Fruit fly (Drosophila melanogaster): Measurements from ENCODE around the gene Cyp4d20.

Cyp4d20 gene

DNA sequence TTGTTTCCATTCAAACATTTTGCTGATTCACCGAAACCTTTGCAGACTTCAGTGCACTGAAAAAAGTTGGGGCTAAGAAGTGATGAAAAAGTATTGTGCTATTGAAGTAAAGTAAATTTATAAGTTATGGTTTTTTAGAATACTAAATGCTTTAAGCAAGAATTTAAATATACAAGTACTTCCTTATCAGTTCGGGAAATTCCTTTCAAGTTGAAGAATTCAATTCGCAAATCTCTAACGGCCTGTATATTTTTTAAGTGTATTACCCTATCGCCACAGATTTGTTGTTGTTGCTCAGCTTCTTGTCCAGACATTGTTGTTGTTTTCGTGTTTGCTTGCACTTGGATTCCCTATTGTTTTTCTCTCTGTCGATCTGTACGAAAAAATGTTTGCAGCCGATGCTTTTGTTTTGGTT, 10.8 kb downstream of the Cyp4d20 start:
- no peak for TF ChIP-seq EcR (GFP tag; optimal IDR thresholded peaks at IDR 0.05)
- peak; percentile 65; the same call in 1 of the 2 replicates for TF ChIP-seq CG12605 (GFP tag; IDR thresholded peaks at IDR 0.05)
- peak; percentile 81 for TF ChIP-seq Pif1A (GFP tag; optimal IDR thresholded peaks at IDR 0.05)
- peak; percentile 82 for TF ChIP-seq CG17806 (tag; optimal IDR thresholded peaks at IDR 0.05)
- peak; percentile 82 for TF ChIP-seq Ets98B (GFP tag; IDR thresholded peaks at IDR 0.05)
- peak; percentile 79 for TF ChIP-seq CG15710 (tag; optimal IDR thresholded peaks at IDR 0.05)
- peak; percentile 43 for TF ChIP-seq gl (tag; optimal IDR thresholded peaks at IDR 0.05)
- peak; percentile 82 for TF ChIP-seq CG14655 (GFP tag; optimal IDR thresholded peaks at IDR 0.05)
- TF ChIP-seq fd96Ca (GFP tag; IDR thresholded peaks at IDR 0.05): peak; percentile 82
- 0 out of 2 replicates have a peak, but pooled peaks have one; percentile 8 for TF ChIP-seq rn (GFP tag; IDR thresholded peaks at IDR 0.05)
- peak; percentile 87; the same call in 2 of the 3 replicates for TF ChIP-seq CG4496 (GFP tag; IDR thresholded peaks at IDR 0.05)
- TF ChIP-seq CG8301 (tag; optimal IDR thresholded peaks at IDR 0.05): peak; percentile 75
- peak; percentile 45 for TF ChIP-seq CG13204 (GFP tag; optimal IDR thresholded peaks at IDR 0.05)
- peak; percentile 76 for TF ChIP-seq CG9948 (tag; optimal IDR thresholded peaks at IDR 0.05)
- no peak for TF ChIP-seq CG10348 (GFP tag; IDR thresholded peaks at IDR 0.05)
- peak; percentile 54 for TF ChIP-seq D1 (tag; optimal IDR thresholded peaks at IDR 0.05)
- TF ChIP-seq CG32121 (GFP tag; IDR thresholded peaks at IDR 0.05): peak; percentile 81
- peak; percentile 74 for TF ChIP-seq Pif1B (GFP tag; optimal IDR thresholded peaks at IDR 0.05)
- TF ChIP-seq CG34367 (tag; optimal IDR thresholded peaks at IDR 0.05): peak; percentile 66
- peak; percentile 70 for TF ChIP-seq Snoo (tag; optimal IDR thresholded peaks at IDR 0.05)
- peak; percentile 85 for TF ChIP-seq CG8159 (tag; optimal IDR thresholded peaks at IDR 0.05)

DNA sequence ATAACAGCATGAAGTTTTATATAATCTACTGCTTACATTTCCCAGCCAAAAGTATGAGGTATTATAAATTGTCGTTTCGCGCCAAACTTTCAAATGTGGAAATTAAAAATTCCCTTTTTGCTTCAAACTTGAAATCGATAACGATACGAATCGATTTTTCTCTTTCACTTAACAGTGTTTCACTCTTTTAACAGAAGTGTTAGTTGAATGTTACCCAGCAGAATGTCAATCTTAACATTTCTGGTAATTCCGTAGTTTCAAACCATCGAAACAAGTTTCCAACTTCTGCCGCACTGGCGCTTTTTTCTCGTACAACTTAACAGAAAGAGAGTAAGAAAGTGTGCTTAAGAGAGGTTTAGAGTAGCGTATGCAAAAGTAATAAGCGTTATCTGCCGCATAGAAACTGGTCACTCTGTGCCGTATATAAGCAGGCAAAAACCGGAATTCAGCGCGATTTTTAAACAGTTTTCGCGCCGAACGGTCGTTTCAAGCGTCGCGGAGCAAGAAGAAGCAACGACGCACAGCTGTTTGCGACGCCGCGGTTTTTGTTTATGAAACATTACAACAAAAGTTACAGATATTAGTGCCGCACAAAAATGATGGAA, 11.7 kb downstream of the Cyp4d20 start:
- TF ChIP-seq CG15710 (tag; optimal IDR thresholded peaks at IDR 0.05) (no peak), CG14655 (GFP tag; optimal IDR thresholded peaks at IDR 0.05) (no peak), CG4496 (GFP tag; IDR thresholded peaks at IDR 0.05) (peak; percentile 49; the same call in 2 of the 3 replicates), Ets98B (GFP tag; IDR thresholded peaks at IDR 0.05) (peak; percentile 55; the same call in 1 of the 2 replicates), fd96Ca (GFP tag; IDR thresholded peaks at IDR 0.05) (0 out of 3 replicates have a peak, but pooled peaks have one; percentile 29), CG8159 (tag; optimal IDR thresholded peaks at IDR 0.05) (peak; percentile 2), Snoo (tag; optimal IDR thresholded peaks at IDR 0.05) (peak; percentile 24), gl (tag; optimal IDR thresholded peaks at IDR 0.05) (peak; percentile 29), EcR (GFP tag; optimal IDR thresholded peaks at IDR 0.05) (peak; percentile 35), CG12605 (GFP tag; IDR thresholded peaks at IDR 0.05) (peak; percentile 40; the same call in 1 of the 2 replicates), CG13204 (GFP tag; optimal IDR thresholded peaks at IDR 0.05) (peak; percentile 21)

DNA sequence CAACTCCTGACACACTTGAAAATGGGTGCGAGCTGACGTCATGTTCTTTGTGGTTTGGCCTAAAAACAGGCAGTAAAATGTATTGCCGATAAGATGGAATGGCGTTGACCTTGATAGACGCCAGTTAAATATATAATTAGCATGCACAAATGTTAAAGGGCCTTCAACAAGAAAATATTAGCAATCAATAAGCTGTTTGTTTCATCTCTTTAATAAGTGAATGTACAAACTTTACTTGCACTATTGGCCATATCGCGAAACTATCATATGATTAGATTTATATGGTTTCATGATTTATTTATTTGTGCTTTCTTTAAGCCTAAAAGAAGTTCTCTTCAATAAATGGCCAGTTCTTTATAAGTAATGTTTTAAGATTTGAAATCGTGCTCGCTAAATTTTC, 16.2 kb downstream of the Cyp4d20 start:
- TF ChIP-seq CG15710 (tag; optimal IDR thresholded peaks at IDR 0.05): no peak
- no peak for TF ChIP-seq Ets98B (GFP tag; IDR thresholded peaks at IDR 0.05)
- no peak for TF ChIP-seq Snoo (tag; optimal IDR thresholded peaks at IDR 0.05)
- no peak for TF ChIP-seq Pif1A (GFP tag; optimal IDR thresholded peaks at IDR 0.05)
- TF ChIP-seq EcR (GFP tag; optimal IDR thresholded peaks at IDR 0.05): no peak
- TF ChIP-seq CG4496 (GFP tag; IDR thresholded peaks at IDR 0.05): no peak
- no peak for TF ChIP-seq CG32121 (GFP tag; IDR thresholded peaks at IDR 0.05)

DNA sequence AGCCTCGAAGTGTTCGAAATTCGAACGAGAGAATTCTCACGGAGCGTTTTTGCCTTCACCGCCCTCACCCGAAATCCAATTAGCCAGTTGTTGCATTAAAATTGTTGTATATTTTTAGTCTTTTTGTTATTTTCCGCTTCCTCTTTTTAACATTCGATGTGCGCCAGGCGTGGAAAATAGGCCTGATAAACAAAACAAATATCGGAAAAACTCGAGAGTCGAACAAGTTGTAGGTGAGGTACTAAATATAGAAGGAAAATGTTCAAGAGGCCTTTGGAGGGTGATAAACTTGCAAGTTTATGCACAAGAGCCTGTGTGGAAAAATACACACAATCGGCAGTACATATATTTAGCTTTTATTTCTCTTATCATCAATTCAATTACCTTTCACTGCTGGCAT, 19.5 kb downstream of the Cyp4d20 start:
- TF ChIP-seq CG10348 (GFP tag; IDR thresholded peaks at IDR 0.05) (no peak), rn (GFP tag; IDR thresholded peaks at IDR 0.05) (no peak), CG14655 (GFP tag; optimal IDR thresholded peaks at IDR 0.05) (no peak), CG34367 (tag; optimal IDR thresholded peaks at IDR 0.05) (no peak), CG13204 (GFP tag; optimal IDR thresholded peaks at IDR 0.05) (no peak), Ets98B (GFP tag; IDR thresholded peaks at IDR 0.05) (no peak), gl (tag; optimal IDR thresholded peaks at IDR 0.05) (no peak)

DNA sequence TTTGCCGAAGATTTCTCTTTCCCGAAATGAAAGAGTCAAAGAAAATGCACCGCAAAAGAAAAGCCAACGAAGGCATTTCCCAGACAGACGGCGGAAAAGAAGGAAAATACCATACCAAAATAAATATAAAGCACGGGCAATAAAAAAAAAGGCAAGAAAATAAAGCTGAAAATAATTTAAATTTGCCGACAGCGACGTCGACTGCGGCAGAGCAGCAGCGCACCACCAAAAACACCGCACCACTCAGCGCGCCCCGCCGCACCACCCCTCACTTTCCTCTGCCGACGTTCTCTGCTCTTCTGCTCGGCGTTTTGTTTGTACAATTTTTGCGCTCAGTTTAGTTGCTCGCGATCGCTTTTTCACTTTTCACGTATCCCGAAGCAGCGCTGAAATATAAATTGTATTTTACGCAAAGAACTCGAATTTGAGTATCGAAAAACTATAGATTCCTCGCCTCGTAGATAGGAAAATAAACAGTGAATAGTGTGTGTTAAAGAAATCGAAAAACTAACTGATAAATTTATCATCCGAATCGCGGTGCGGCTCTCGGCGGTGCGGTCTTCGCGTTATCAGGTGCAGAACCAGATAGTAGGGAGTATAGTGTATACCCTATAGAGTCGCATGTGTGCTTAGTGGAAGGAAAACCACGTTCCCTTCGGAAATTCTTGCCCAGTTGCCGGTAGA, 20.5 kb downstream of the Cyp4d20 start:
- TF ChIP-seq Snoo (tag; optimal IDR thresholded peaks at IDR 0.05): no peak
- peak; percentile 65; the same call in 1 of the 3 replicates for TF ChIP-seq CG4496 (GFP tag; IDR thresholded peaks at IDR 0.05)
- no peak for TF ChIP-seq Pif1A (GFP tag; optimal IDR thresholded peaks at IDR 0.05)
- no peak for TF ChIP-seq CG8301 (tag; optimal IDR thresholded peaks at IDR 0.05)
- no peak for TF ChIP-seq CG15710 (tag; optimal IDR thresholded peaks at IDR 0.05)
- TF ChIP-seq fd96Ca (GFP tag; IDR thresholded peaks at IDR 0.05): peak; percentile 48; the same call in 1 of the 3 replicates
- no peak for TF ChIP-seq D1 (tag; optimal IDR thresholded peaks at IDR 0.05)
- TF ChIP-seq gl (tag; optimal IDR thresholded peaks at IDR 0.05): no peak
- TF ChIP-seq CG12605 (GFP tag; IDR thresholded peaks at IDR 0.05): peak; percentile 29
- peak; percentile 51 for TF ChIP-seq Ets98B (GFP tag; IDR thresholded peaks at IDR 0.05)

DNA sequence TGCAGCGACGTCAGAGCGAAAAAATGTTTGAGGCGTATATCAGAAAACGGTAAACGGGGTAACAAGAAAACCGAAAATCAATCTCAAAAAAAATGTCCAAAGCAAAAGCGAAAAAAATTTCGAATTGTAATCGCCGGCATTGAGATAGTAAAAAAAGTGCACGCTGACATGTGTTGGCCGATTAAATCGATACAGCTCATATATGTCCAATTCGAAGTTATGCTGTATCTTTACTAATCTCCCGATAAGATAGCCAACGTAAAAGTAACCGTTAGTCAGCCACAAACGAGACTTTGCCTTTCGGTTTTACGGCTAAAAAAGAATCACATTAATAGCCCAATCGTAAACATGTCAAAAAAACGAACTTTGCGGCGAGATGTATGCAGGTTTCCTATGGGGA, 21.4 kb downstream of the Cyp4d20 start:
- no peak for TF ChIP-seq Ets98B (GFP tag; IDR thresholded peaks at IDR 0.05)
- TF ChIP-seq CG12605 (GFP tag; IDR thresholded peaks at IDR 0.05): no peak
- no peak for TF ChIP-seq CG34367 (tag; optimal IDR thresholded peaks at IDR 0.05)
- no peak for TF ChIP-seq CG8301 (tag; optimal IDR thresholded peaks at IDR 0.05)
- TF ChIP-seq fd96Ca (GFP tag; IDR thresholded peaks at IDR 0.05): no peak
- no peak for TF ChIP-seq CG13204 (GFP tag; optimal IDR thresholded peaks at IDR 0.05)
- no peak for TF ChIP-seq D1 (tag; optimal IDR thresholded peaks at IDR 0.05)
- TF ChIP-seq rn (GFP tag; IDR thresholded peaks at IDR 0.05): no peak
- TF ChIP-seq CG32121 (GFP tag; IDR thresholded peaks at IDR 0.05): no peak
- TF ChIP-seq CG14655 (GFP tag; optimal IDR thresholded peaks at IDR 0.05): no peak
- no peak for TF ChIP-seq CG17806 (tag; optimal IDR thresholded peaks at IDR 0.05)
- TF ChIP-seq Pif1A (GFP tag; optimal IDR thresholded peaks at IDR 0.05): no peak
- TF ChIP-seq CG4496 (GFP tag; IDR thresholded peaks at IDR 0.05): no peak
